Worm (Caenorhabditis elegans) whole organism, L3 larva: Measurements from ENCODE around the gene unc-6.

Source experiments
- ama-1 ChIP-seq: fragments of 150-350 bp; optimal IDR thresholded peaks from 2 replicates; lab custom pipeline; 2018
- ceh-28 ChIP-seq: fragments of 150-350 bp; optimal IDR thresholded peaks from 2 replicates; lab custom pipeline; 2014; ENCODE audit warnings: missing biosample characterization, missing genetic modification reagents, missing genetic modification characterization
- nhr-77 ChIP-seq: fragments of 150-350 bp; optimal IDR thresholded peaks from 2 replicates; lab custom pipeline; 2014; ENCODE audit warnings: missing biosample characterization, missing genetic modification characterization
- snpc-4 ChIP-seq: fragments of 150-350 bp; optimal IDR thresholded peaks from 2 replicates; lab custom pipeline; 2014; ENCODE audit warnings: missing biosample characterization, missing genetic modification characterization

DNA sequence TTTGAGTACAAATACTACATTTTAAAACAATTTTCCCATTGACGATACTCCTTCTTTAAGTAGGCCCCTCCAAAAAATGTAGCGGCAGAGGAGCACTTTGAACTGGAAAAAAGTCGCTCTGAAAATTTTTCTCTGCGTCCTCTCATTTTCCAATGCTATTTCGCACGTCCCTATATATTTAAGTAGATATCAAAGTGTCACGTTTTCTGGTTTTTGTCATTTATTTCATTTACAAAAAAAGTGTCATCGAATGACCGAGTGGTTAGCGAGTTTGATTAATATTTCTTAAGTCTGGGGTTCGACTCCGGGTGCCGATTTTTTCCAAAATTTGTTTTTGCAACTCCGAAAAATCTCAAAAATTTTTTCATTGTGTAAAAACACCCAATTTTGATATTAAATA lies 22.6 kb upstream of the unc-6 start:
- no peak for TF ChIP-seq nhr-77 (tag; lab: Kevin White, UChicago)
- no peak for TF ChIP-seq snpc-4
- TF ChIP-seq ama-1 (lab: Kevin White, UChicago) = no peak
- no peak for TF ChIP-seq ceh-28
